Worm (Caenorhabditis elegans) whole organism, L4 larva: ENCODE results near the gene lev-8.
A peak's percentile ranks its signal among the peaks of the same experiment; 100 is the strongest.

Experiments
- F26F4.8 ChIP-seq: fragments of 200-800 bp; sonication (Bioruptor generic); conservative IDR thresholded peaks from 2 replicates; pipeline ENCODE4 v1.3.6; 2022; ENCODE audit warnings: missing genetic modification characterization, missing compliant biosample characterization
- F37D6.2 ChIP-seq: sonication (generic microtip); optimal IDR thresholded peaks from 2 replicates; lab custom pipeline; 2016; ENCODE audit warnings: mild to moderate bottlenecking, missing genetic modification characterization, missing compliant biosample characterization
- T20F7.1 ChIP-seq: fragments of 200-800 bp; sonication (Bioruptor generic); optimal IDR thresholded peaks from 2 replicates; lab custom pipeline; 2018; ENCODE audit warnings: mild to moderate bottlenecking, missing genetic modification characterization, missing compliant biosample characterization
- Y105C5A.15 ChIP-seq: fragments of 200-800 bp; sonication (Bioruptor generic); IDR thresholded peaks from 2 replicates; pipeline ENCODE4 v1.3.6; 2022; ENCODE audit warnings: missing genetic modification characterization, missing compliant biosample characterization
- Y48G9A.11 ChIP-seq: fragments of 200-800 bp; sonication (Bioruptor generic); IDR thresholded peaks from 2 replicates; pipeline ENCODE4 v1.3.6; 2022; ENCODE audit warnings: missing genetic modification reagents, missing genetic modification characterization, missing compliant biosample characterization
- Y75B8A.6 ChIP-seq: fragments of 200-800 bp; sonication (Bioruptor generic); IDR thresholded peaks from 2 replicates; pipeline ENCODE4 v1.3.6; 2022; ENCODE audit warnings: missing genetic modification reagents, missing genetic modification characterization, missing compliant biosample characterization
- aha-1 ChIP-seq: fragments of 150-350 bp; peaks from one replicate; lab custom pipeline; 2014; ENCODE audit warnings: missing biosample characterization, missing genetic modification characterization
- ceh-44 ChIP-seq: fragments of 200-800 bp; sonication (Bioruptor generic); IDR thresholded peaks from 2 replicates; pipeline ENCODE4 v1.3.6; 2022; ENCODE audit warnings: missing genetic modification reagents, missing genetic modification characterization, missing compliant biosample characterization
- ceh-62 ChIP-seq: sonication (generic microtip); optimal IDR thresholded peaks from 2 replicates; lab custom pipeline; 2017; ENCODE audit warnings: missing biosample characterization, missing genetic modification characterization
- ceh-82 ChIP-seq: sonication (generic microtip); optimal IDR thresholded peaks from 2 replicates; lab custom pipeline; 2017; ENCODE audit warnings: missing biosample characterization, missing genetic modification characterization
- cey-2 ChIP-seq: sonication (generic microtip); optimal IDR thresholded peaks from 3 replicates; lab custom pipeline; 2017; ENCODE audit warnings: missing genetic modification characterization, mild to moderate bottlenecking, missing compliant biosample characterization, antibody characterized with exemption, borderline replicate concordance; ENCODE audit not compliant: insufficient read depth
- daf-12 ChIP-seq: fragments of 150-350 bp; optimal IDR thresholded peaks from 2 replicates; lab custom pipeline; 2014; ENCODE audit warnings: missing biosample characterization, missing genetic modification reagents, missing genetic modification characterization
- daf-16 ChIP-seq, 3 experiments: sonication (generic microtip); optimal IDR thresholded peaks; 2 replicates each; lab custom pipeline; 2016 to 2017; ENCODE audit warnings: missing genetic modification characterization in 3 of 3, missing genetic modification reagents in 3 of 3, mild to moderate bottlenecking in 2 of 3, missing compliant biosample characterization in 2 of 3, missing biosample characterization in 1 of 3, moderate library complexity in 1 of 3
- dmd-6 ChIP-seq: fragments of 200-800 bp; sonication (Bioruptor generic); IDR thresholded peaks from 2 replicates; pipeline ENCODE4 v1.3.6; 2022; ENCODE audit warnings: missing genetic modification reagents, missing genetic modification characterization, missing compliant biosample characterization
- dmd-8 ChIP-seq: fragments of 200-800 bp; sonication (Bioruptor generic); IDR thresholded peaks from 2 replicates; pipeline ENCODE4 v1.3.6; 2022; ENCODE audit warnings: missing genetic modification characterization, missing compliant biosample characterization
- dve-1 ChIP-seq: sonication (generic microtip); optimal IDR thresholded peaks from 2 replicates; lab custom pipeline; 2017; ENCODE audit warnings: antibody characterized with exemption, mild to moderate bottlenecking, missing genetic modification characterization, missing compliant biosample characterization; ENCODE audit not compliant: insufficient read depth
- egl-27 ChIP-seq: sonication (generic microtip); optimal IDR thresholded peaks from 3 replicates; lab custom pipeline; 2017; ENCODE audit warnings: missing biosample characterization, missing genetic modification reagents, missing genetic modification characterization
- fkh-10 ChIP-seq: fragments of 150-350 bp; optimal IDR thresholded peaks from 2 replicates; lab custom pipeline; 2014; ENCODE audit warnings: missing biosample characterization, missing genetic modification reagents, missing genetic modification characterization
- hif-1 ChIP-seq, 2 experiments: sonication (generic microtip); optimal IDR thresholded peaks; 2 replicates each; lab custom pipeline; 2016 to 2017; ENCODE audit warnings: missing compliant biosample characterization in 2 of 2, missing genetic modification characterization in 2 of 2, missing genetic modification reagents in 2 of 2, missing genotype in 2 of 2, mild to moderate bottlenecking in 1 of 2
- lin-1 ChIP-seq: fragments of 200-800 bp; sonication (Bioruptor generic); IDR thresholded peaks from 2 replicates; pipeline ENCODE4 v1.3.6; 2022; ENCODE audit warnings: missing genetic modification reagents, missing genetic modification characterization, missing compliant biosample characterization
- lin-13 ChIP-seq: fragments of 150-350 bp; optimal IDR thresholded peaks from 2 replicates; lab custom pipeline; 2014; ENCODE audit warnings: missing biosample characterization, missing genetic modification reagents, missing genetic modification characterization
- lin-38 ChIP-seq: fragments of 200-800 bp; sonication (Bioruptor generic); IDR thresholded peaks from 2 replicates; pipeline ENCODE4 v1.3.6; 2022; ENCODE audit warnings: missing genetic modification reagents, missing genetic modification characterization, missing compliant biosample characterization
- lir-3 ChIP-seq: sonication (generic microtip); optimal IDR thresholded peaks from 2 replicates; lab custom pipeline; 2016; ENCODE audit warnings: mild to moderate bottlenecking, missing genetic modification characterization, missing compliant biosample characterization
- mdl-1 ChIP-seq, 2 experiments: fragments of 150-350 bp in 1 of 2; sonication (generic microtip) in 1 of 2; optimal IDR thresholded peaks; 2 replicates each; lab custom pipeline; 2014 to 2017; ENCODE audit warnings: missing biosample characterization in 2 of 2, missing genetic modification characterization in 2 of 2
- nhr-11 ChIP-seq: fragments of 150-350 bp; optimal IDR thresholded peaks from 2 replicates; lab custom pipeline; 2014; ENCODE audit warnings: missing biosample characterization, missing genetic modification characterization
- nhr-25 ChIP-seq: sonication (generic microtip); optimal IDR thresholded peaks from 2 replicates; lab custom pipeline; 2017; ENCODE audit warnings: missing genetic modification characterization, mild to moderate bottlenecking, missing compliant biosample characterization, antibody characterized with exemption, moderate library complexity, borderline replicate concordance; ENCODE audit not compliant: insufficient read depth
- nhr-28 ChIP-seq: fragments of 150-350 bp; optimal IDR thresholded peaks from 2 replicates; lab custom pipeline; 2014; ENCODE audit warnings: missing biosample characterization, missing genetic modification characterization
- nhr-41 ChIP-seq: fragments of 200-800 bp; sonication (Bioruptor generic); IDR thresholded peaks from 2 replicates; pipeline ENCODE4 v1.3.6; 2022; ENCODE audit warnings: missing genetic modification reagents, missing genetic modification characterization, missing compliant biosample characterization
- nhr-48 ChIP-seq: sonication (generic microtip); optimal IDR thresholded peaks from 2 replicates; lab custom pipeline; 2016; ENCODE audit warnings: mild to moderate bottlenecking, missing genetic modification characterization, missing compliant biosample characterization
- nhr-76 ChIP-seq: fragments of 150-350 bp; optimal IDR thresholded peaks from 2 replicates; lab custom pipeline; 2014; ENCODE audit warnings: missing biosample characterization, missing genetic modification characterization
- pha-4 ChIP-seq, 2 experiments: fragments of 150-350 bp in 1 of 2; fragments of 200-800 bp in 1 of 2; sonication (Bioruptor generic) in 1 of 2; IDR thresholded peaks in 1 of 2; optimal IDR thresholded peaks in 1 of 2; 2 replicates each; pipeline versions ENCODE4 v1.3.6 to Lab custom; 2014 to 2022; ENCODE audit warnings: missing genetic modification characterization in 2 of 2, missing genetic modification reagents in 2 of 2, missing biosample characterization in 1 of 2, missing compliant biosample characterization in 1 of 2
- pqm-1 ChIP-seq: sonication (generic microtip); optimal IDR thresholded peaks from 2 replicates; lab custom pipeline; 2017; ENCODE audit warnings: missing biosample characterization, missing genetic modification characterization
- rbr-2 ChIP-seq: sonication (generic microtip); optimal IDR thresholded peaks from 2 replicates; lab custom pipeline; 2016; ENCODE audit warnings: missing genotype, missing genetic modification characterization, missing compliant biosample characterization
- saeg-2 ChIP-seq: fragments of 200-800 bp; sonication (Bioruptor generic); IDR thresholded peaks from 2 replicates; pipeline ENCODE4 v1.3.6; 2022; ENCODE audit warnings: missing genetic modification reagents, missing genetic modification characterization, missing compliant biosample characterization
- sdz-12 ChIP-seq: fragments of 200-800 bp; sonication (Bioruptor generic); optimal IDR thresholded peaks from 2 replicates; lab custom pipeline; 2018; ENCODE audit warnings: mild to moderate bottlenecking, missing genetic modification characterization, missing compliant biosample characterization
- set-16 ChIP-seq: fragments of 200-800 bp; sonication (Bioruptor generic); IDR thresholded peaks from 2 replicates; pipeline ENCODE4 v1.3.6; 2022; ENCODE audit warnings: missing genetic modification reagents, missing genetic modification characterization, missing compliant biosample characterization
- spr-3 ChIP-seq: fragments of 200-800 bp; sonication (Bioruptor generic); optimal IDR thresholded peaks from 2 replicates; lab custom pipeline; 2018; ENCODE audit warnings: mild to moderate bottlenecking, missing genetic modification characterization, missing compliant biosample characterization
- tra-1 ChIP-seq: fragments of 200-800 bp; sonication (Bioruptor generic); IDR thresholded peaks from 2 replicates; pipeline ENCODE4 v1.3.6; 2022; ENCODE audit warnings: missing genetic modification reagents, missing genetic modification characterization, missing compliant biosample characterization
- unc-39 ChIP-seq: sonication (generic microtip); optimal IDR thresholded peaks from 2 replicates; lab custom pipeline; 2017; ENCODE audit warnings: missing biosample characterization, missing genetic modification characterization
- zip-2 ChIP-seq: fragments of 150-350 bp; optimal IDR thresholded peaks from 2 replicates; lab custom pipeline; 2014; ENCODE audit warnings: missing biosample characterization, missing genetic modification characterization
- ztf-11 ChIP-seq: fragments of 150-350 bp; optimal IDR thresholded peaks from 2 replicates; lab custom pipeline; 2014; ENCODE audit warnings: missing biosample characterization, missing genetic modification characterization
- ztf-7 ChIP-seq: fragments of 150-350 bp; optimal IDR thresholded peaks from 2 replicates; lab custom pipeline; 2014; ENCODE audit warnings: missing biosample characterization, missing genetic modification characterization

Gene lev-8

ce11 chrX:11605766-11606490 lies 45.2 kb downstream of the lev-8 start (continued):
- no peak for TF ChIP-seq ztf-11 (tag; lab: Kevin White, UChicago)
- TF ChIP-seq pha-4 (GFP tag; IDR thresholded peaks at IDR 0.05; lab: Robert Waterston, UW), result peak; percentile 91
- TF ChIP-seq pha-4 (tag; optimal IDR thresholded peaks at IDR 0.05; lab: Kevin White, UChicago), result no peak
- peak; percentile 64 for TF ChIP-seq fkh-10 (GFP tag; lab: Kevin White, UChicago)
- TF ChIP-seq daf-12 (tag; lab: Kevin White, UChicago), result no peak
- no peak for TF ChIP-seq nhr-76 (tag; lab: Kevin White, UChicago)
- TF ChIP-seq dmd-8, result no peak
- no peak for TF ChIP-seq Y105C5A.15 (GFP tag; lab: Robert Waterston, UW)
- TF ChIP-seq lin-38 (GFP tag; lab: Robert Waterston, UW), result peak; percentile 79
- peak; percentile 86 for TF ChIP-seq nhr-28 (tag; lab: Kevin White, UChicago)
- TF ChIP-seq ceh-44 (GFP tag; lab: Robert Waterston, UW), result 0 out of 2 replicates have a peak, but pooled peaks have one; percentile 49
- peak; percentile 54; the same call in 1 of the 2 replicates for TF ChIP-seq Y48G9A.11 (GFP tag; lab: Robert Waterston, UW)
- peak; percentile 94 for TF ChIP-seq saeg-2 (GFP tag; lab: Robert Waterston, UW)
- peak; percentile 97 for TF ChIP-seq rbr-2

- no peak for TF ChIP-seq nhr-25 (tag; lab: Kevin White, UChicago)
- 0 out of 2 replicates have a peak, but pooled peaks have one; percentile 31 for TF ChIP-seq tra-1
- peak; percentile 13 for TF ChIP-seq aha-1 (tag; lab: Kevin White, UChicago)
- no peak for TF ChIP-seq mdl-1 (tag; optimal IDR thresholded peaks at IDR 0.05; lab: Kevin White, UChicago)
- TF ChIP-seq, all 104 proteins: peak for 2
Measured at ce11 chrX:11606815-11607499, 46.2 kb downstream of the lev-8 start.

- TF ChIP-seq cey-2 (no peak), unc-39 (no peak), lir-3 (tag; lab: Kevin White, UChicago) (no peak), T20F7.1 (GFP tag; lab: Kevin White, UChicago) (no peak), hif-1 (tag; optimal IDR thresholded peaks at IDR 0.05; lab: Kevin White, UChicago) (no peak), egl-27 (tag; lab: Kevin White, UChicago) (no peak), set-16 (GFP tag; lab: Robert Waterston, UW) (no peak), ztf-7 (tag; lab: Kevin White, UChicago) (no peak), ceh-44 (GFP tag; lab: Robert Waterston, UW) (no peak), pqm-1 (no peak), zip-2 (tag; lab: Kevin White, UChicago) (no peak), ceh-62 (no peak), Y105C5A.15 (GFP tag; lab: Robert Waterston, UW) (no peak), F37D6.2 (no peak)
Measured at ce11 chrX:11607500-11607823, 46.7 kb downstream of the lev-8 start.

- TF ChIP-seq Y75B8A.6, result no peak
- TF ChIP-seq sdz-12 (GFP tag; lab: Kevin White, UChicago), result no peak
- no peak for TF ChIP-seq nhr-41 (GFP tag; lab: Robert Waterston, UW)
- no peak for TF ChIP-seq ztf-11 (tag; lab: Kevin White, UChicago)
- no peak for TF ChIP-seq hif-1 (tag; optimal IDR thresholded peaks at IDR 0.05; lab: Kevin White, UChicago)
- TF ChIP-seq nhr-11 (tag; lab: Kevin White, UChicago), result no peak
- no peak for TF ChIP-seq lin-1
- TF ChIP-seq dve-1, result peak; percentile 64
- TF ChIP-seq daf-16 (GFP tag; optimal IDR thresholded peaks at IDR 0.05; lab: Kevin White, UChicago), result peak in 1 of 2 experiments; percentile 71
- TF ChIP-seq daf-16 (tag; optimal IDR thresholded peaks at IDR 0.05; lab: Kevin White, UChicago), result no peak
- no peak for TF ChIP-seq ceh-62
- peak; percentile 81 for TF ChIP-seq dmd-6 (GFP tag; lab: Robert Waterston, UW)
- no peak for TF ChIP-seq F26F4.8 (GFP tag; lab: Robert Waterston, UW)
- TF ChIP-seq spr-3, result no peak
- no peak for TF ChIP-seq lin-13 (GFP tag; lab: Kevin White, UChicago)
- peak; percentile 60 for TF ChIP-seq nhr-48 (tag; lab: Kevin White, UChicago)
- no peak for TF ChIP-seq ceh-82 (tag; lab: Kevin White, UChicago)
- TF ChIP-seq nhr-25 (tag; lab: Kevin White, UChicago), result no peak
Measured at ce11 chrX:11608110-11608759, 47.5 kb downstream of the lev-8 start.
